Fruit fly (Drosophila melanogaster) Kc167 (cell line): ENCODE results near the gene Cht7.

Source experiments
- Myc ChIP-seq: fragments of >200 bp; optimal IDR thresholded peaks from 2 replicates; lab custom pipeline; 2017; ENCODE audit warnings: missing external identifiers
- Sin3A ChIP-seq: fragments of >200 bp; optimal IDR thresholded peaks from 2 replicates; lab custom pipeline; 2018; ENCODE audit warnings: missing external identifiers
- h ChIP-seq: fragments of >200 bp; optimal IDR thresholded peaks from 3 replicates; lab custom pipeline; 2018; ENCODE audit warnings: missing external identifiers
- insv ChIP-seq: fragments of >200 bp; optimal IDR thresholded peaks from 3 replicates; lab custom pipeline; 2018; ENCODE audit warnings: missing external identifiers
- psq ChIP-seq: fragments of >200 bp; optimal IDR thresholded peaks from 2 replicates; lab custom pipeline; 2017; ENCODE audit warnings: missing external identifiers
- ttk ChIP-seq: sonication (Bioruptor generic); optimal IDR thresholded peaks from 2 replicates; lab custom pipeline; 2017; ENCODE audit warnings: missing external identifiers

Cht7 gene

dm6 chr3L:3108040-3108615 lies 1.4 kb upstream of the Cht7 start:
- TF ChIP-seq ttk (lab: Kevin White, UChicago) (no peak), h (lab: Kevin White, UChicago) (no peak), Sin3A (lab: Kevin White, UChicago) (no peak), Myc (lab: Kevin White, UChicago) (no peak), psq (lab: Kevin White, UChicago) (no peak), insv (lab: Kevin White, UChicago) (no peak)

- TF ChIP-seq Myc (lab: Kevin White, UChicago) (no peak), insv (lab: Kevin White, UChicago) (no peak), ttk (lab: Kevin White, UChicago) (no peak), Sin3A (lab: Kevin White, UChicago) (no peak)
Observed at dm6 chr3L:3106146-3106545, 612 bp downstream of the Cht7 start.

dm6 chr3L:3105531-3105930 lies 1.2 kb downstream of the Cht7 start:
- TF ChIP-seq Sin3A (lab: Kevin White, UChicago) = no peak
- no peak for TF ChIP-seq ttk (lab: Kevin White, UChicago)
- TF ChIP-seq insv (lab: Kevin White, UChicago) = no peak
- no peak for TF ChIP-seq h (lab: Kevin White, UChicago)
- TF ChIP-seq Myc (lab: Kevin White, UChicago) = no peak
- TF ChIP-seq psq (lab: Kevin White, UChicago) = no peak

- TF ChIP-seq insv (lab: Kevin White, UChicago) (no peak), h (lab: Kevin White, UChicago) (no peak), psq (lab: Kevin White, UChicago) (no peak), ttk (lab: Kevin White, UChicago) (no peak), Myc (lab: Kevin White, UChicago) (no peak), Sin3A (lab: Kevin White, UChicago) (no peak)
Observed at dm6 chr3L:3102506-3103023, 4.2 kb downstream of the Cht7 start.

- TF ChIP-seq insv (lab: Kevin White, UChicago) (no peak), Myc (lab: Kevin White, UChicago) (no peak), h (lab: Kevin White, UChicago) (no peak), psq (lab: Kevin White, UChicago) (no peak), Sin3A (lab: Kevin White, UChicago) (no peak), ttk (lab: Kevin White, UChicago) (no peak)
Observed at dm6 chr3L:3101157-3101556, 5.6 kb downstream of the Cht7 start.

dm6 chr3L:3098778-3099429 lies 7.9 kb downstream of the Cht7 start:
- TF ChIP-seq insv (lab: Kevin White, UChicago) = no peak
- TF ChIP-seq ttk (lab: Kevin White, UChicago) = no peak
- TF ChIP-seq Sin3A (lab: Kevin White, UChicago) = no peak
- no peak for TF ChIP-seq Myc (lab: Kevin White, UChicago)
- no peak for TF ChIP-seq psq (lab: Kevin White, UChicago)
- no peak for TF ChIP-seq h (lab: Kevin White, UChicago)

dm6 chr3L:3097598-3097880 lies 9.2 kb downstream of the Cht7 start:
- TF ChIP-seq ttk (lab: Kevin White, UChicago) = no peak
- TF ChIP-seq h (lab: Kevin White, UChicago) = no peak

dm6 chr3L:3096726-3097597 lies 9.8 kb downstream of the Cht7 start:
- TF ChIP-seq h (lab: Kevin White, UChicago) (no peak), insv (lab: Kevin White, UChicago) (no peak), Myc (lab: Kevin White, UChicago) (no peak), ttk (lab: Kevin White, UChicago) (no peak), Sin3A (lab: Kevin White, UChicago) (no peak), psq (lab: Kevin White, UChicago) (no peak)

- TF ChIP-seq psq (lab: Kevin White, UChicago) = no peak
- TF ChIP-seq ttk (lab: Kevin White, UChicago) = no peak
- no peak for TF ChIP-seq insv (lab: Kevin White, UChicago)
- TF ChIP-seq Myc (lab: Kevin White, UChicago) = no peak
- TF ChIP-seq Sin3A (lab: Kevin White, UChicago) = no peak
- no peak for TF ChIP-seq h (lab: Kevin White, UChicago)
Observed at dm6 chr3L:3096073-3096725, 10.6 kb downstream of the Cht7 start.

- TF ChIP-seq Myc (lab: Kevin White, UChicago) = no peak
- TF ChIP-seq ttk (lab: Kevin White, UChicago) = no peak
Observed at dm6 chr3L:3095590-3095989, 11.2 kb downstream of the Cht7 start.
